Worm (Caenorhabditis elegans) whole organism, L1 larva: ENCODE measurements around the gene ZK512.8.

Experiments
- C16A3.4 ChIP-seq: fragments of 150-350 bp; optimal IDR thresholded peaks from 2 replicates; lab custom pipeline; 2014; ENCODE audit warnings: missing biosample characterization, missing genetic modification characterization
- C34B4.2 ChIP-seq: sonication (generic microtip); optimal IDR thresholded peaks from 2 replicates; lab custom pipeline; 2017; ENCODE audit warnings: mild to moderate bottlenecking, missing genetic modification characterization, missing compliant biosample characterization
- Y116A8C.19 ChIP-seq: sonication (generic microtip); optimal IDR thresholded peaks from 2 replicates; lab custom pipeline; 2016; ENCODE audit warnings: missing compliant biosample characterization, missing genetic modification characterization, borderline replicate concordance
- aha-1 ChIP-seq: fragments of 150-350 bp; optimal IDR thresholded peaks from 2 replicates; lab custom pipeline; 2014; ENCODE audit warnings: missing biosample characterization, missing genetic modification characterization
- aly-2 ChIP-seq: fragments of 150-350 bp; optimal IDR thresholded peaks from 2 replicates; lab custom pipeline; 2014; ENCODE audit warnings: missing biosample characterization, missing genetic modification characterization
- blmp-1 ChIP-seq: fragments of 150-350 bp; optimal IDR thresholded peaks from 2 replicates; lab custom pipeline; 2014; ENCODE audit warnings: missing biosample characterization, missing genetic modification characterization
- ceh-90 ChIP-seq: sonication (generic microtip); optimal IDR thresholded peaks from 2 replicates; lab custom pipeline; 2016; ENCODE audit warnings: missing genetic modification characterization, missing compliant biosample characterization
- dpl-1 ChIP-seq, 3 experiments: fragments of 150-350 bp in 2 of 3; sonication (generic microtip) in 1 of 3; optimal IDR thresholded peaks; 2 replicates each; lab custom pipeline; 2014 to 2017; ENCODE audit warnings: missing biosample characterization in 3 of 3, missing genetic modification characterization in 3 of 3, missing genetic modification reagents in 3 of 3
- dsc-1 ChIP-seq: sonication (generic microtip); optimal IDR thresholded peaks from 2 replicates; lab custom pipeline; 2016; ENCODE audit warnings: mild to moderate bottlenecking, missing genetic modification characterization, missing compliant biosample characterization
- efl-1 ChIP-seq, 4 experiments: fragments of 150-350 bp; optimal IDR thresholded peaks in 3 of 4; peaks in 1 of 4; 1 replicate in 1 of 4; 2 replicates in 3 of 4; lab custom pipeline; 2014; ENCODE audit warnings: missing biosample characterization in 2 of 4, missing genetic modification characterization in 2 of 4, missing genetic modification reagents in 2 of 4
- egl-13 ChIP-seq: sonication (generic microtip); optimal IDR thresholded peaks from 2 replicates; lab custom pipeline; 2016; ENCODE audit warnings: missing genotype, missing genetic modification reagents, missing genetic modification characterization, missing compliant biosample characterization
- egl-27 ChIP-seq, 2 experiments: fragments of 150-350 bp in 1 of 2; sonication (generic microtip); optimal IDR thresholded peaks; 3 replicates each; lab custom pipeline; 2017 to 2018; ENCODE audit warnings: missing biosample characterization in 2 of 2, missing genetic modification characterization in 2 of 2, missing genetic modification reagents in 2 of 2
- elt-2 ChIP-seq: sonication (generic microtip); optimal IDR thresholded peaks from 2 replicates; lab custom pipeline; 2016; ENCODE audit warnings: missing genetic modification characterization, mild to moderate bottlenecking, inconsistent platforms, missing compliant biosample characterization, missing genetic modification reagents
- elt-3 ChIP-seq, 6 experiments: fragments of 150-350 bp in 1 of 6; sonication (generic microtip); optimal IDR thresholded peaks; 2 replicates each; lab custom pipeline; 2017 to 2018; ENCODE audit warnings: missing biosample characterization in 6 of 6, missing genetic modification characterization in 6 of 6, inconsistent platforms in 1 of 6
- ets-5 ChIP-seq: fragments of 200-800 bp; sonication (Bioruptor generic); IDR thresholded peaks from 2 replicates; pipeline ENCODE4 v1.3.6; 2022; ENCODE audit warnings: missing genetic modification characterization, missing compliant biosample characterization
- fkh-10 ChIP-seq: sonication (generic microtip); optimal IDR thresholded peaks from 2 replicates; lab custom pipeline; 2017; ENCODE audit warnings: missing biosample characterization, missing genetic modification reagents, missing genetic modification characterization
- fkh-4 ChIP-seq: sonication (generic microtip); optimal IDR thresholded peaks from 2 replicates; lab custom pipeline; 2016; ENCODE audit warnings: missing compliant biosample characterization, missing genetic modification characterization, borderline replicate concordance
- fkh-8 ChIP-seq: sonication (generic microtip); optimal IDR thresholded peaks from 2 replicates; lab custom pipeline; 2016; ENCODE audit warnings: mild to moderate bottlenecking, missing genetic modification characterization, missing compliant biosample characterization
- grh-1 ChIP-seq: fragments of 200-800 bp; sonication (Bioruptor generic); IDR thresholded peaks from 2 replicates; pipeline ENCODE4 v1.3.6; 2022; ENCODE audit warnings: missing genetic modification reagents, missing genetic modification characterization, missing compliant biosample characterization
- hlh-4 ChIP-seq: sonication (generic microtip); optimal IDR thresholded peaks from 2 replicates; lab custom pipeline; 2016; ENCODE audit warnings: mild to moderate bottlenecking, missing genetic modification characterization, missing compliant biosample characterization
- hpl-2 ChIP-seq: fragments of 150-350 bp; optimal IDR thresholded peaks from 2 replicates; lab custom pipeline; 2014; ENCODE audit warnings: missing biosample characterization, missing genetic modification reagents, missing genetic modification characterization
- irx-1 ChIP-seq: sonication (generic microtip); optimal IDR thresholded peaks from 2 replicates; lab custom pipeline; 2016; ENCODE audit warnings: missing genetic modification characterization, missing compliant biosample characterization
- isw-1 ChIP-seq: fragments of 200-800 bp; sonication (Bioruptor generic); IDR thresholded peaks from 2 replicates; pipeline ENCODE4 v1.3.6; 2022; ENCODE audit warnings: missing genetic modification characterization, missing compliant biosample characterization
- jun-1 ChIP-seq: fragments of 150-350 bp; optimal IDR thresholded peaks from 2 replicates; lab custom pipeline; 2014; ENCODE audit warnings: missing biosample characterization, missing genetic modification reagents, missing genetic modification characterization
- lin-13 ChIP-seq: fragments of 150-350 bp; optimal IDR thresholded peaks from 2 replicates; lab custom pipeline; 2014; ENCODE audit warnings: missing biosample characterization, missing genetic modification reagents, missing genetic modification characterization
- lin-14 ChIP-seq: fragments of 200-800 bp; sonication (Bioruptor generic); optimal IDR thresholded peaks from 2 replicates; lab custom pipeline; 2018; ENCODE audit warnings: mild to moderate bottlenecking, missing genetic modification characterization, moderate library complexity, missing compliant biosample characterization
- lin-15B ChIP-seq: fragments of 150-350 bp; sonication (generic microtip); optimal IDR thresholded peaks from 3 replicates; lab custom pipeline; 2014; ENCODE audit warnings: missing biosample characterization, missing genetic modification characterization
- lir-3 ChIP-seq: sonication (generic microtip); optimal IDR thresholded peaks from 2 replicates; lab custom pipeline; 2016; ENCODE audit warnings: mild to moderate bottlenecking, missing genetic modification characterization, moderate library complexity, missing compliant biosample characterization; ENCODE audit not compliant: poor library complexity
- mab-9 ChIP-seq: fragments of 200-800 bp; sonication (Bioruptor generic); IDR thresholded peaks from 2 replicates; pipeline ENCODE4 v1.3.6; 2022; ENCODE audit warnings: missing genetic modification reagents, missing genetic modification characterization, missing compliant biosample characterization
- nhr-12 ChIP-seq: sonication (generic microtip); optimal IDR thresholded peaks from 2 replicates; lab custom pipeline; 2017; ENCODE audit warnings: missing biosample characterization, missing genetic modification characterization
- nhr-237 ChIP-seq: fragments of 150-350 bp; optimal IDR thresholded peaks from 2 replicates; lab custom pipeline; 2014; ENCODE audit warnings: missing biosample characterization, missing genetic modification characterization
- nhr-28 ChIP-seq: fragments of 150-350 bp; optimal IDR thresholded peaks from 2 replicates; lab custom pipeline; 2014; ENCODE audit warnings: missing biosample characterization, missing genetic modification characterization
- nhr-71 ChIP-seq: sonication (generic microtip); optimal IDR thresholded peaks from 2 replicates; lab custom pipeline; 2016; ENCODE audit warnings: mild to moderate bottlenecking, missing genetic modification characterization, moderate library complexity, missing compliant biosample characterization
- nhr-77 ChIP-seq: fragments of 150-350 bp; optimal IDR thresholded peaks from 2 replicates; lab custom pipeline; 2014; ENCODE audit warnings: missing biosample characterization, missing genetic modification characterization
- nhr-84 ChIP-seq: sonication (generic microtip); optimal IDR thresholded peaks from 2 replicates; lab custom pipeline; 2017; ENCODE audit warnings: missing biosample characterization, missing genetic modification characterization
- nhr-85 ChIP-seq: sonication (generic microtip); peaks from one replicate; lab custom pipeline; 2016; ENCODE audit warnings: missing genetic modification characterization, inconsistent platforms, missing compliant biosample characterization
- skn-1 ChIP-seq: fragments of 150-350 bp; optimal IDR thresholded peaks from 2 replicates; lab custom pipeline; 2014; ENCODE audit warnings: missing biosample characterization, missing genetic modification characterization
- snu-23 ChIP-seq: sonication (generic microtip); optimal IDR thresholded peaks from 2 replicates; lab custom pipeline; 2016; ENCODE audit warnings: missing genetic modification characterization, missing compliant biosample characterization
- sox-4 ChIP-seq: sonication (generic microtip); optimal IDR thresholded peaks from 2 replicates; lab custom pipeline; 2016; ENCODE audit warnings: missing genetic modification characterization, missing compliant biosample characterization
- sptf-1 ChIP-seq: fragments of 150-350 bp; optimal IDR thresholded peaks from 2 replicates; lab custom pipeline; 2014; ENCODE audit warnings: missing biosample characterization, missing genetic modification characterization
- unc-130 ChIP-seq: fragments of 150-350 bp; optimal IDR thresholded peaks from 2 replicates; lab custom pipeline; 2017; ENCODE audit warnings: missing biosample characterization, missing genetic modification characterization, inconsistent platforms
- vab-15 ChIP-seq: sonication (generic microtip); optimal IDR thresholded peaks from 2 replicates; lab custom pipeline; 2017; ENCODE audit warnings: missing genotype, mild to moderate bottlenecking, missing genetic modification characterization, missing compliant biosample characterization
- xbp-1 ChIP-seq: sonication (generic microtip); optimal IDR thresholded peaks from 2 replicates; lab custom pipeline; 2016; ENCODE audit warnings: missing genetic modification characterization, missing compliant biosample characterization
- zag-1 ChIP-seq: fragments of 150-350 bp; optimal IDR thresholded peaks from 2 replicates; lab custom pipeline; 2014; ENCODE audit warnings: missing biosample characterization, missing genetic modification characterization
- zip-4 ChIP-seq: fragments of 200-800 bp; sonication (Bioruptor generic); optimal IDR thresholded peaks from 2 replicates; lab custom pipeline; 2018; ENCODE audit warnings: mild to moderate bottlenecking, missing genetic modification characterization, moderate library complexity, missing compliant biosample characterization

The ZK512.8 gene

ce11 chrIII:9125789-9126304 lies 20.0 kb upstream of the ZK512.8 start, which contains the start of gene sec-16A.1 (continued):
- TF ChIP-seq jun-1 (no peak), nhr-71 (tag; lab: Kevin White, UChicago) (no peak), sox-4 (no peak), unc-130 (peak; percentile 4), ceh-90 (tag; lab: Kevin White, UChicago) (no peak), nhr-237 (tag; lab: Kevin White, UChicago) (no peak), dpl-1 (GFP tag; optimal IDR thresholded peaks at IDR 0.05; lab: Kevin White, UChicago) (peak; percentile 32 to 51 (median 48)), skn-1 (no peak), ets-5 (GFP tag; lab: Robert Waterston, UW) (no peak), lin-13 (no peak), vab-15 (tag; lab: Kevin White, UChicago) (no peak), dsc-1 (tag; lab: Kevin White, UChicago) (no peak), Y116A8C.19 (tag; lab: Kevin White, UChicago) (no peak), hpl-2 (GFP tag; lab: Kevin White, UChicago) (no peak), fkh-8 (tag; lab: Kevin White, UChicago) (no peak), sptf-1 (tag; lab: Kevin White, UChicago) (no peak), nhr-84 (tag; lab: Kevin White, UChicago) (no peak), snu-23 (GFP tag; lab: Kevin White, UChicago) (peak; percentile 52), nhr-85 (tag; lab: Kevin White, UChicago) (peak; percentile 4), lin-15B (tag; lab: Kevin White, UChicago) (peak; percentile 1), irx-1 (tag; lab: Kevin White, UChicago) (no peak), fkh-4 (tag; lab: Kevin White, UChicago) (no peak), aly-2 (tag; lab: Kevin White, UChicago) (no peak), egl-13 (tag; lab: Kevin White, UChicago) (no peak), elt-2 (tag; lab: Kevin White, UChicago) (no peak), hlh-4 (tag; lab: Kevin White, UChicago) (no peak), elt-3 (tag; optimal IDR thresholded peaks at IDR 0.05; lab: Kevin White, UChicago) (peak in 1 of 6 experiments; percentile 58)

- TF ChIP-seq C34B4.2 = no peak
- TF ChIP-seq zip-4 (GFP tag; lab: Kevin White, UChicago) = no peak
- no peak for TF ChIP-seq nhr-28 (tag; lab: Kevin White, UChicago)
- no peak for TF ChIP-seq C16A3.4 (tag; lab: Kevin White, UChicago)
- TF ChIP-seq mab-9 (GFP tag; lab: Robert Waterston, UW) = no peak
- TF ChIP-seq nhr-85 (tag; lab: Kevin White, UChicago) = no peak
These were observed 15.3 kb upstream of the ZK512.8 start, which contains the start of gene ZK512.10 for ce11 chrIII:9130588-9130987. TSS of gene ZK512.10 (plus strand) at chrIII:9130888.

DNA sequence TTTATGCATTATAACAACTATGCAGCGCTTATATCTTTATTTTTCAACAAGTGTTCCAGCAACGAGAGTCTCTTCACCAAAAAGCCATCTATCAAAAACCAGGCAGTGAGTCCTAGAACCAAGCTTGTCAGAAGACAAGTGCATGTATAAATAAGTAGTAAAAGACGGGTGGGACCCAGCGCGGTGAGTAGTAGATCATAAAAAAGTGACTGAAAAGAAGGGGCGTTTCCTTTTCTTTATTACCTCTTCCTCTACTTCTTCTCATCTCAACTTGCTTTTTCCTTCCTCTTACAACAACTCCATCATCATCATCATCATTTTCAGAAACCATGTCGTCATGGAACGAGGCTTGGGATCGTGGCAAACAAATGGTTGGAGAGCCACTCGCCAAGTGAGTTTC lies 9.3 kb upstream of the ZK512.8 start, which contains the start of gene eat-4:
Gene eat-4, plus strand, starts transcription at position 301 of the 400 bp plus-strand sequence.
- TF ChIP-seq aha-1 (tag; lab: Kevin White, UChicago) (no peak), lin-14 (GFP tag; lab: Kevin White, UChicago) (peak; percentile 28), sox-4 (no peak), zag-1 (tag; lab: Kevin White, UChicago) (no peak), lin-15B (tag; lab: Kevin White, UChicago) (no peak), fkh-8 (tag; lab: Kevin White, UChicago) (no peak)

- TF ChIP-seq blmp-1 (tag; lab: Kevin White, UChicago) (no peak), nhr-28 (tag; lab: Kevin White, UChicago) (no peak), nhr-12 (tag; lab: Kevin White, UChicago) (no peak), fkh-10 (no peak), efl-1 (optimal IDR thresholded peaks at IDR 0.05; lab: Kevin White, UChicago) (no peak), efl-1 (GFP tag; optimal IDR thresholded peaks at IDR 0.05 in 1 of 2; lab: Kevin White, UChicago) (no peak), nhr-85 (tag; lab: Kevin White, UChicago) (no peak), snu-23 (GFP tag; lab: Kevin White, UChicago) (no peak), xbp-1 (tag; lab: Kevin White, UChicago) (no peak), egl-13 (tag; lab: Kevin White, UChicago) (no peak), nhr-84 (tag; lab: Kevin White, UChicago) (no peak), nhr-77 (tag; lab: Kevin White, UChicago) (no peak), egl-27 (tag; optimal IDR thresholded peaks at IDR 0.05; lab: Kevin White, UChicago) (no peak), isw-1 (no peak), grh-1 (GFP tag; lab: Robert Waterston, UW) (no peak), lin-14 (GFP tag; lab: Kevin White, UChicago) (no peak), lir-3 (tag; lab: Kevin White, UChicago) (no peak)
These were observed 7.3 kb upstream of the ZK512.8 start, which contains the start of gene ZK512.7 for ce11 chrIII:9138601-9139000. TSS of gene ZK512.7 (minus strand) at chrIII:9138701.
